Fruit fly (Drosophila melanogaster): ENCODE measurements around the gene CG12395.
A peak's percentile ranks its signal among the peaks of the same experiment; 100 is the strongest.

The CG12395 gene

DNA sequence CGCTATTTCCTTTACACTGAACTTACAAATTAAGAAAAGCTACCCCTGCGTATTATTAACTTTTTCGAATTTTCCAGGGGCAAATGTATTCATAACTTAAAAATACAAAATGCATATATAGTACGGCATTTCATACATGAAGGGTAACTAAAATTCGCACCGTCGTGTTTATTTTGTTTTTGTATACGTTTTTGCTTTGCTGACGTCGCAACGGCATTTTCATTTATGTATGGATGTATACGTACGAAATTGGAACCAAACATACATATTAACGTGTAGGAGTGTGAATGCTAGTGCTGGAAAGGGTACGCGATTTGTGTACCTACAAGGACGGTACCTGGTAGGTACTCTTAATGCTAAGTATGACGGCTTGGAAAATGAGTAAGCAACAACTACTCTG lies 9.5 kb upstream of the CG12395 start:
- TF ChIP-seq Eip78C (GFP tag) (peak; percentile 72), CG16779 (tag; optimal IDR thresholded peaks at IDR 0.05) (no peak), Sox102F (GFP tag; optimal IDR thresholded peaks at IDR 0.05) (peak; percentile 22), CG11902 (GFP tag; optimal IDR thresholded peaks at IDR 0.05) (no peak), esn (GFP tag; optimal IDR thresholded peaks at IDR 0.05) (peak; percentile 9), CG10669 (GFP tag; optimal IDR thresholded peaks at IDR 0.05) (no peak), OdsH (GFP tag; optimal IDR thresholded peaks at IDR 0.05) (peak; percentile 32), CG9139 (GFP tag; optimal IDR thresholded peaks at IDR 0.05) (no peak), Ets96B (tag; optimal IDR thresholded peaks at IDR 0.05) (peak; percentile 3), Met (GFP tag; optimal IDR thresholded peaks at IDR 0.05) (no peak), dsx (GFP tag; optimal IDR thresholded peaks at IDR 0.05; ENCODE audit: poor library complexity, severe bottlenecking) (no peak), Hr39 (GFP tag; optimal IDR thresholded peaks at IDR 0.05) (peak; percentile 18), topi (GFP tag; optimal IDR thresholded peaks at IDR 0.05) (peak; percentile 21), CG15336 (GFP tag; IDR thresholded peaks at IDR 0.05) (0 out of 2 replicates have a peak, but pooled peaks have one; percentile 26), acj6 (GFP tag; optimal IDR thresholded peaks at IDR 0.05) (peak; percentile 25), CG1621 (tag; optimal IDR thresholded peaks at IDR 0.05) (no peak), CG31627 (GFP tag; optimal IDR thresholded peaks at IDR 0.05) (peak; percentile 6), pdm3 (GFP tag; optimal IDR thresholded peaks at IDR 0.05) (peak; percentile 47)

DNA sequence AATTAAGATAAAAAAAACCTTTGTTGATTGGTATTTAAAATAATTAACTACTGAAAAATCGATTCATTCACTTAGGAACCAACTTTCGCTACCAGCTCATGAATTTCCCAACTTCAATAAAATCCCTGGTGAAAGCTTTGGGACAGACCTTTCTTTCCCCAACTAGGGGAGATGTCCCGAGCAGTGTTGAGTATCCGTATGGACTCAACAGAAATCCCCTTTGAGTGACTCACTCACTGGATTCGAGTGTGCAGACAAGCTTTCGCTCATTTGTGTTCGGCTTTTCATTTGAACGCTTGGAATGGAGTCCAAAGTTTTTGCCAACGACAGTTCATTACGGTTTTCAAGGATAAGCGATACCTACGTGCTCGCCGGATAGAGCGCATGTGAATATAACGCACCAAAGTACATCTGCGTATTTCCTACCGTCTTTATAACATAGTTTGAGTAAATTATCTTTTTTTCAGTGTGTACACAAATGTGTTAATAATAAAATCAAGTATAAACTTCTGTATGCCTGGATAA lies 778 bp upstream of the CG12395 start, which contains the start of gene dpr18:
TSS of gene dpr18 (plus strand) at position 325 of the 525 bp plus-strand sequence.
- peak; percentile 27 for TF ChIP-seq Eip78C (GFP tag)
- no peak for TF ChIP-seq dsx (GFP tag; optimal IDR thresholded peaks at IDR 0.05; ENCODE audit: poor library complexity, severe bottlenecking)

Data from whole organism, prepupa.